Worm (Caenorhabditis elegans): ENCODE data around the gene Y54G2A.15.

Y54G2A.15 gene

DNA sequence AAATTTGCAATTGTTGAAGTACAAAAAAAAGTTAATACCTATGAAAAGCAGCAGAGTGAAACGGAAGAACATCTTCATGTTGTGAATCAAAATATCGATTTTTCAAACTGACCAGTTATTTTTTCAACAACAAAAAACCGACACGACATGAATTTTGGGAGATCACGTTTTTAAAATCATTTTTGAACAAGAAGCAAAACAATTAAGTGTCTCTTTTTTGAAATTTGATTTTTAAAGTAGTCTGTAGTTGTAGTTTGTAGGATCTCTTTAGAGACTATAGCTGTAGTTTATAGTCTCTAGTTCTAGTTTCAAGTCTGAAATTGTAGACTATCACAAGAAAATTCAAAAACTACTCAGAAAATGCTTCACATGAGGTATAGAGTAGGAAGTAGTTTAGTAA lies at the start of gene Y54G2A.15:
Y54G2A.15 (minus strand) TSS at position 101 of the 400 bp plus-strand sequence.
- no peak for TF ChIP-seq nhr-23 (tag; optimal IDR thresholded peaks at IDR 0.05)
- TF ChIP-seq ztf-11 (tag; optimal IDR thresholded peaks at IDR 0.05) = no peak
- no peak for TF ChIP-seq alr-1 (tag; optimal IDR thresholded peaks at IDR 0.05)
- no peak for TF ChIP-seq sem-4 (tag; optimal IDR thresholded peaks at IDR 0.05)
- TF ChIP-seq unc-55 (GFP tag; optimal IDR thresholded peaks at IDR 0.05) = no peak
- no peak for TF ChIP-seq unc-62 (GFP tag; optimal IDR thresholded peaks at IDR 0.05)

DNA sequence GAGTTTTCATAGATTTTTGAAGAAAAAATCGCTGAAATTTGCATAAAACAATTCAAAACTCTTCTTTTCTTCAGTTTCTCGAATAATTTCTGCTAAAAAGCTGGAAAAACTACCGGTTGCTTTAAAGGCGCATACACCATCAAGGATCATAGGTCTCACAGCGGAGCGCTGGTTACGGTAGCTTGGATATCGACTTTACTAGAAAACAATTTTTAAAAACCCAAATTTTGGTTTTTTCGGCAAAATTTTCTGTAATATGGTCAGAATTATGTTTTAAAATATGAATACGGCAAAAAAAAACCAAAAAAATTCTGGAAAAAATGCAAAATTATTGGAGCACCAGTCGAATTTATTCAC lies 49.7 kb upstream of the Y54G2A.15 start:
- TF ChIP-seq C34F6.9 (tag; optimal IDR thresholded peaks at IDR 0.05) = no peak
- no peak for TF ChIP-seq nhr-10 (tag; optimal IDR thresholded peaks at IDR 0.05)
- no peak for TF ChIP-seq sma-3 (GFP tag; optimal IDR thresholded peaks at IDR 0.05)
- no peak for TF ChIP-seq skn-1 (tag; optimal IDR thresholded peaks at IDR 0.05)

DNA sequence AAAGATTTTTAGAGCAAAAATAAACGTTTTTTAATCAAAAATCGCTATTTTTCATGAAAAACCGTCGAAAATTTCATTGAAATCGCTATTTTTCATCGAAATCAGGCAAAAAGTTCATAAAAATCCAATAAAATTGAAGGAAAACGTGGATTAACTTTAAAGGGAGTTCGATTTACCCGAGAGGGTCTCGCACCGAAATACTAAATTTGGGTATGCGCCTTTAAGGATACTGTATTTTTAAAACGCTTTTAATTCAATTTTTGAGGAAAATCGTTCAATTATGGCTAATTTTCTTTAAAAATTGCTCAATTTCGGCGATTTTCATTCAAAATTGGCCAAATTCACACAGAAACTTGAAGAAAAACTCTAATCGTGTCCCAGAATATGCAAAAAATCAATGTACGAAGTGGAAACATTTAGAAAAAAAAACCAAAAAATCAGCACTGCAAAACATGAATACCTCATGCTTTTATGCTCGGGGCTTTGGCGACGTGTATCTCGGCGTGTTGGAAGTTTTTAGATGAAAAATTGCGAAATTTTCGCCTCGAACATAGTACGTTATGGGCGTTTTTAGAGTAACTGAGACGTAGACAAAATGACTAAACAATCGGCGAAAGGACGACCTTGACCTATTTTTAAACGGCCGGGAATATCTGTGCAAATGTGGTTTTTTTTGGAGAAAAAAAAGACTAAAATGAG lies 49.2 kb upstream of the Y54G2A.15 start:
- TF ChIP-seq egl-27 (tag; optimal IDR thresholded peaks at IDR 0.05) (no peak), unc-62 (GFP tag; optimal IDR thresholded peaks at IDR 0.05) (no peak), nhr-129 (tag; optimal IDR thresholded peaks at IDR 0.05) (no peak), crh-2 (tag; optimal IDR thresholded peaks at IDR 0.05) (no peak), ztf-1 (GFP tag; conservative IDR thresholded peaks at IDR 0.05) (no peak), nhr-237 (tag; optimal IDR thresholded peaks at IDR 0.05) (no peak), nhr-10 (tag; optimal IDR thresholded peaks at IDR 0.05) (no peak), ztf-4 (tag; optimal IDR thresholded peaks at IDR 0.05) (no peak), C34F6.9 (tag; optimal IDR thresholded peaks at IDR 0.05) (no peak), ZK546.5 (tag; optimal IDR thresholded peaks at IDR 0.05) (no peak), sma-3 (GFP tag; optimal IDR thresholded peaks at IDR 0.05) (no peak), ztf-11 (tag; optimal IDR thresholded peaks at IDR 0.05) (no peak), nhr-21 (tag; optimal IDR thresholded peaks at IDR 0.05) (no peak), ama-1 (optimal IDR thresholded peaks at IDR 0.05) (no peak)

DNA sequence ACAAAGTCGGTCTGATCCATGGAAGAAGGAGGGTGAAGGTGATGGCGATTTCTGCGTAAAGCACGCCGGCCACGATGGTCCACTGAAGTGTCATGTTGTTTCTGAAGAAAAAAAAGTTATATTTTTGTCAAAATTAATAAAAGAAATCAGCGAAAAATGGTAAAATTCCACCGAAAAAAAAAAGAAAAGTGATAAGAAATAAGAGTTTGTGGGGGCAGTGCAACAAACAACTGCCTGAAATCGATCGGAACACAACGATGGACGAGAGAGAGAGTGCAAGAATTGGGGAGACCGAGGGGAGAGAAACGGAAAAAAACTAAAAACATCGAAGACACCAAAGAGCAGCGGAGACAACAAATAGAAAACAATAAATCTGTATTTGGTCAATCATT lies 48.6 kb upstream of the Y54G2A.15 start, which contains the start of gene Y54G2A.18:
Y54G2A.18 (minus strand) TSS at position 101 of the 392 bp plus-strand sequence.
- peak; percentile 15 for TF ChIP-seq C34F6.9 (tag; optimal IDR thresholded peaks at IDR 0.05)
- no peak for TF ChIP-seq mab-5 (tag; optimal IDR thresholded peaks at IDR 0.05)

DNA sequence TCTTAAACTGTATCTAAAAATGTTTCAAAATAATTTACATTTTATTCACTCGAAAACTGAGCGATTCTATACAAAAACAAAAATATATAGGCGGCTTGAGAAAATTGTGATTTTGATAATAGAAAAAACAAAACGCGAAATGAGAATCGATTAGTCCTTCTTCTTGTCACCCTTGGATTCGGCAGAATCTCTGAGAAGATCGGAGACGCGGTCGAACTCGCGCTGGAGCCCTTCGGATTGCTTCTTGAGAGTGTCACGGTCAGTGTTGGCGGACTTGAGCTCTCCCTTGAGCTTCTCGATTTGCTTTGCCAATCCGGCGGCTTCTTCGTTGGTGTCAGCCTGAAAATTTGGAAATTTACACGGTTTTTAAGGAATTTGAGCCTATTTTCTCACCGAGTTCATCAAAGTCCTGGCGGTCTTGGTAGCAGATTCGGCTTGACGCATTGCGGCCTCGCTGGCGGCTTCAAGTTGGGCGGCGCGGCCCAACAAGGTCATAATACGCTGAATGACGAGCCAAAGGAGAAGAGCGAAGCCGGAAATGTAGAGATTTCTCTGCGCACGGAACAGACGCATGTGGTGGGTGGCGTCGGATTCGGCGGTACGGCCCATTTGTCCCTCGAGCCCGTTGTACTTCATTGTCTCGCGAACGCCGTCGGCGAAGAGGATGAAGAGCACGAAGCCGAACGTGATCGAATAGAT lies 47.9 kb upstream of the Y54G2A.15 start:
- TF ChIP-seq egl-27 (tag; optimal IDR thresholded peaks at IDR 0.05) (no peak), unc-62 (GFP tag; optimal IDR thresholded peaks at IDR 0.05) (no peak), lin-11 (tag; optimal IDR thresholded peaks at IDR 0.05) (no peak), ceh-16 (tag; optimal IDR thresholded peaks at IDR 0.05) (no peak), nhr-129 (tag; optimal IDR thresholded peaks at IDR 0.05) (no peak), dmd-4 (tag; optimal IDR thresholded peaks at IDR 0.05) (no peak), lin-39 (tag; optimal IDR thresholded peaks at IDR 0.05) (no peak), nhr-10 (tag; optimal IDR thresholded peaks at IDR 0.05) (no peak), Y55F3AM.14 (GFP tag; optimal IDR thresholded peaks at IDR 0.05) (no peak), mdl-1 (tag; optimal IDR thresholded peaks at IDR 0.05) (no peak), nhr-11 (tag; optimal IDR thresholded peaks at IDR 0.05) (no peak)

DNA sequence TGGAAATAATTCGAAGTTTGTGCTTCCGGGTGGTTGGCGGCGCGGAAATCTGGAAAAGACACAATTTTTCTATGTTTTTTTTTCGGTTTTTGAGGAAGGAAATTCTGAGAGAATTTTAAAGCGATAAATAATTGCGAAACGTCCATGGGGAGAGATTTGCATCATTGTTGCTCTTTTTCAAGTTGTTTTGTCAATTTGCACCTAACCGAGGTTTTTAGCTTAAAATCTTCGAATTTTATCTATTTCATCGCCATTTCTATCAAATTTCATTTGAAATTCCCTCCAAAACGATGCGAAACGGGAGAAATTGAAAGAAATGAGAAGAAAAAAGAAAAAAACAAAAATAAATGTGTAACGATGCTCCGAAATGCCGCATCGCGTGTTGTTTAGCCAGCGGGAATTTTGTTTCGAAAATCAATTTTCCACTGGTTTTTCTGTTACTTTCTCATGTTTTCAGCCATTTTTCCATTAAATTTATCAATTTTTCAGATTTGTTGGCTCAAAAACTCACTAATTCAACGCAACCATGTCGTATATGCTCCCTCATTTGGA lies 46.7 kb upstream of the Y54G2A.15 start, which contains the start of the genes nprt-1 and dib-1:
nprt-1 (minus strand) TSS at position 51 of the 552 bp plus-strand sequence.
dib-1 (plus strand) TSS at position 482 of the 552 bp plus-strand sequence.
- TF ChIP-seq mbf-1 (tag; optimal IDR thresholded peaks at IDR 0.05) (no peak), C34F6.9 (tag; optimal IDR thresholded peaks at IDR 0.05) (peak; percentile 71), ceh-16 (tag; optimal IDR thresholded peaks at IDR 0.05) (no peak), nhr-25 (tag; optimal IDR thresholded peaks at IDR 0.05) (peak; percentile 35), R02D3.7 (tag; optimal IDR thresholded peaks at IDR 0.05) (no peak), skn-1 (tag; optimal IDR thresholded peaks at IDR 0.05) (no peak), snpc-4 (tag; optimal IDR thresholded peaks at IDR 0.05) (no peak), nhr-11 (tag; optimal IDR thresholded peaks at IDR 0.05) (no peak), peb-1 (tag; optimal IDR thresholded peaks at IDR 0.05) (no peak), nhr-21 (tag; optimal IDR thresholded peaks at IDR 0.05) (peak; percentile 7), egl-27 (tag; optimal IDR thresholded peaks at IDR 0.05) (no peak), lin-13 (GFP tag; optimal IDR thresholded peaks at IDR 0.05) (peak; percentile 73), nhr-77 (tag; optimal IDR thresholded peaks at IDR 0.05) (no peak), sma-9 (GFP tag; optimal IDR thresholded peaks at IDR 0.05) (peak; percentile 21), sma-9 (tag; optimal IDR thresholded peaks at IDR 0.05) (no peak), unc-62 (GFP tag; optimal IDR thresholded peaks at IDR 0.05) (no peak), mdl-1 (tag; optimal IDR thresholded peaks at IDR 0.05) (no peak), aly-2 (tag; optimal IDR thresholded peaks at IDR 0.05) (no peak), blmp-1 (tag; optimal IDR thresholded peaks at IDR 0.05; ENCODE audit: insufficient read depth) (no peak), nhr-129 (tag; optimal IDR thresholded peaks at IDR 0.05) (peak; percentile 64), F13H6.1 (tag; optimal IDR thresholded peaks at IDR 0.05) (no peak), ztf-11 (tag; optimal IDR thresholded peaks at IDR 0.05) (no peak), lin-39 (tag; optimal IDR thresholded peaks at IDR 0.05) (no peak), lsy-2 (tag; optimal IDR thresholded peaks at IDR 0.05) (peak; percentile 52 to 79), crh-2 (tag; optimal IDR thresholded peaks at IDR 0.05) (peak; percentile 64)
